Worm (Caenorhabditis elegans) whole organism, L2 larva: ENCODE results near the gene hsp-60.

Experiments used
- C34F6.9 ChIP-seq: fragments of 150-350 bp; optimal IDR thresholded peaks from 2 replicates; lab custom pipeline; 2014; ENCODE audit warnings: missing biosample characterization, missing genetic modification characterization
- F13H6.1 ChIP-seq: sonication (generic microtip); optimal IDR thresholded peaks from 2 replicates; lab custom pipeline; 2016; ENCODE audit warnings: missing genetic modification characterization, missing compliant biosample characterization
- R02D3.7 ChIP-seq: fragments of 150-350 bp; optimal IDR thresholded peaks from 2 replicates; lab custom pipeline; 2014; ENCODE audit warnings: missing biosample characterization, missing genetic modification characterization
- Y55F3AM.14 ChIP-seq: fragments of 200-800 bp; sonication (Bioruptor generic); optimal IDR thresholded peaks from 2 replicates; lab custom pipeline; 2018; ENCODE audit warnings: mild to moderate bottlenecking, missing genetic modification characterization, missing compliant biosample characterization
- ZK546.5 ChIP-seq: sonication (generic microtip); optimal IDR thresholded peaks from 2 replicates; lab custom pipeline; 2017; ENCODE audit warnings: missing biosample characterization, missing genetic modification characterization
- aly-2 ChIP-seq: fragments of 150-350 bp; optimal IDR thresholded peaks from 2 replicates; lab custom pipeline; 2014; ENCODE audit warnings: missing biosample characterization, missing genetic modification characterization
- ama-1 ChIP-seq: fragments of 150-350 bp; optimal IDR thresholded peaks from 2 replicates; lab custom pipeline; 2018; ENCODE audit warnings: inconsistent platforms
- blmp-1 ChIP-seq: sonication (generic microtip); optimal IDR thresholded peaks from 2 replicates; lab custom pipeline; 2017; ENCODE audit warnings: missing genetic modification characterization, mild to moderate bottlenecking, missing compliant biosample characterization, antibody characterized with exemption, moderate library complexity; ENCODE audit not compliant: insufficient read depth
- ceh-16 ChIP-seq: fragments of 150-350 bp; optimal IDR thresholded peaks from 2 replicates; lab custom pipeline; 2014; ENCODE audit warnings: missing biosample characterization, missing genetic modification characterization
- crh-2 ChIP-seq: sonication (generic microtip); optimal IDR thresholded peaks from 2 replicates; lab custom pipeline; 2017; ENCODE audit warnings: missing biosample characterization, missing genetic modification characterization
- dmd-4 ChIP-seq: sonication (generic microtip); optimal IDR thresholded peaks from 2 replicates; lab custom pipeline; 2017; ENCODE audit warnings: missing biosample characterization, missing genetic modification characterization
- elt-1 ChIP-seq: fragments of 150-350 bp; optimal IDR thresholded peaks from 2 replicates; lab custom pipeline; 2014; ENCODE audit warnings: missing biosample characterization, missing genetic modification characterization
- elt-3 ChIP-seq: sonication (generic microtip); optimal IDR thresholded peaks from 2 replicates; lab custom pipeline; 2017; ENCODE audit warnings: missing biosample characterization, missing genetic modification characterization
- fos-1 ChIP-seq: fragments of 150-350 bp; optimal IDR thresholded peaks from 2 replicates; lab custom pipeline; 2014; ENCODE audit warnings: missing biosample characterization, missing genetic modification characterization
- gmeb-1 ChIP-seq: fragments of 150-350 bp; optimal IDR thresholded peaks from 2 replicates; lab custom pipeline; 2014; ENCODE audit warnings: missing biosample characterization, missing genetic modification characterization
- lin-13 ChIP-seq: fragments of 150-350 bp; optimal IDR thresholded peaks from 2 replicates; lab custom pipeline; 2014; ENCODE audit warnings: missing biosample characterization, missing genetic modification reagents, missing genetic modification characterization
- lsy-2 ChIP-seq, 2 experiments: fragments of 150-350 bp in 1 of 2; sonication (generic microtip) in 1 of 2; optimal IDR thresholded peaks; 2 replicates each; lab custom pipeline; 2014 to 2017; ENCODE audit warnings: missing biosample characterization in 2 of 2, missing genetic modification characterization in 2 of 2
- mbf-1 ChIP-seq: sonication (generic microtip); optimal IDR thresholded peaks from 2 replicates; lab custom pipeline; 2017; ENCODE audit warnings: missing biosample characterization, missing genetic modification characterization
- mdl-1 ChIP-seq, 2 experiments: fragments of 150-350 bp in 1 of 2; sonication (generic microtip) in 1 of 2; optimal IDR thresholded peaks; 2 replicates each; lab custom pipeline; 2017; ENCODE audit warnings: missing biosample characterization in 2 of 2, missing genetic modification characterization in 2 of 2
- nhr-10 ChIP-seq: sonication (generic microtip); optimal IDR thresholded peaks from 2 replicates; lab custom pipeline; 2017; ENCODE audit warnings: missing biosample characterization, missing genetic modification characterization
- nhr-11 ChIP-seq: fragments of 150-350 bp; optimal IDR thresholded peaks from 2 replicates; lab custom pipeline; 2014; ENCODE audit warnings: missing biosample characterization, missing genetic modification characterization
- nhr-129 ChIP-seq: fragments of 150-350 bp; optimal IDR thresholded peaks from 2 replicates; lab custom pipeline; 2014; ENCODE audit warnings: missing biosample characterization, missing genetic modification characterization
- nhr-21 ChIP-seq: fragments of 150-350 bp; optimal IDR thresholded peaks from 2 replicates; lab custom pipeline; 2014; ENCODE audit warnings: missing biosample characterization, missing genetic modification characterization
- nhr-237 ChIP-seq: fragments of 150-350 bp; optimal IDR thresholded peaks from 2 replicates; lab custom pipeline; 2014; ENCODE audit warnings: missing biosample characterization, missing genetic modification characterization
- nhr-25 ChIP-seq: fragments of 150-350 bp; sonication (generic microtip); optimal IDR thresholded peaks from 3 replicates; lab custom pipeline; 2014; ENCODE audit warnings: missing biosample characterization, missing genetic modification characterization
- nhr-6 ChIP-seq: fragments of 150-350 bp; optimal IDR thresholded peaks from 2 replicates; lab custom pipeline; 2014; ENCODE audit warnings: missing biosample characterization, missing genetic modification characterization
- nhr-77 ChIP-seq: fragments of 150-350 bp; optimal IDR thresholded peaks from 2 replicates; lab custom pipeline; 2014; ENCODE audit warnings: missing biosample characterization, missing genetic modification characterization
- peb-1 ChIP-seq: fragments of 150-350 bp; optimal IDR thresholded peaks from 2 replicates; lab custom pipeline; 2014; ENCODE audit warnings: missing biosample characterization, missing genetic modification characterization
- skn-1 ChIP-seq: sonication (generic microtip); optimal IDR thresholded peaks from 2 replicates; lab custom pipeline; 2017; ENCODE audit warnings: missing biosample characterization, missing genetic modification characterization
- sma-3 ChIP-seq: sonication (generic microtip); optimal IDR thresholded peaks from 2 replicates; lab custom pipeline; 2016; ENCODE audit warnings: missing genetic modification reagents, missing genetic modification characterization, missing compliant biosample characterization
- sma-9 ChIP-seq, 2 experiments: fragments of 150-350 bp in 1 of 2; sonication (generic microtip) in 1 of 2; optimal IDR thresholded peaks; 2 replicates each; lab custom pipeline; 2014 to 2016; ENCODE audit warnings: missing genetic modification characterization in 2 of 2, mild to moderate bottlenecking in 1 of 2, missing biosample characterization in 1 of 2, missing compliant biosample characterization in 1 of 2, missing genetic modification reagents in 1 of 2, moderate library complexity in 1 of 2
- snpc-4 ChIP-seq: fragments of 150-350 bp; optimal IDR thresholded peaks from 2 replicates; lab custom pipeline; 2014; ENCODE audit warnings: missing biosample characterization, missing genetic modification characterization
- unc-39 ChIP-seq: fragments of 150-350 bp; optimal IDR thresholded peaks from 2 replicates; lab custom pipeline; 2014; ENCODE audit warnings: missing biosample characterization, missing genetic modification characterization
- unc-55 ChIP-seq: fragments of 150-350 bp; sonication (generic microtip); optimal IDR thresholded peaks from 3 replicates; lab custom pipeline; 2014; ENCODE audit warnings: missing biosample characterization, missing genetic modification reagents, missing genetic modification characterization
- zag-1 ChIP-seq: fragments of 150-350 bp; optimal IDR thresholded peaks from 2 replicates; lab custom pipeline; 2014; ENCODE audit warnings: missing biosample characterization, missing genetic modification characterization
- ztf-11 ChIP-seq: sonication (generic microtip); optimal IDR thresholded peaks from 2 replicates; lab custom pipeline; 2017; ENCODE audit warnings: missing biosample characterization, missing genetic modification characterization
- ztf-4 ChIP-seq: fragments of 150-350 bp; optimal IDR thresholded peaks from 2 replicates; lab custom pipeline; 2014; ENCODE audit warnings: missing biosample characterization, missing genetic modification characterization

The hsp-60 gene

ce11 chrIII:1598927-1599326, 20.6 kb upstream of the hsp-60 start:
- TF ChIP-seq unc-39 (tag; lab: Kevin White, UChicago) (no peak), gmeb-1 (tag; lab: Kevin White, UChicago) (no peak)

- TF ChIP-seq sma-3 (GFP tag; lab: Kevin White, UChicago) (no peak), lsy-2 (tag; optimal IDR thresholded peaks at IDR 0.05; lab: Kevin White, UChicago) (peak in 1 of 2 experiments; percentile 3)
These were observed 18.8 kb upstream of the hsp-60 start, which contains the start of gene sms-3 for ce11 chrIII:1600670-1601194. Gene sms-3, minus strand, starts transcription at chrIII:1601144.

DNA sequence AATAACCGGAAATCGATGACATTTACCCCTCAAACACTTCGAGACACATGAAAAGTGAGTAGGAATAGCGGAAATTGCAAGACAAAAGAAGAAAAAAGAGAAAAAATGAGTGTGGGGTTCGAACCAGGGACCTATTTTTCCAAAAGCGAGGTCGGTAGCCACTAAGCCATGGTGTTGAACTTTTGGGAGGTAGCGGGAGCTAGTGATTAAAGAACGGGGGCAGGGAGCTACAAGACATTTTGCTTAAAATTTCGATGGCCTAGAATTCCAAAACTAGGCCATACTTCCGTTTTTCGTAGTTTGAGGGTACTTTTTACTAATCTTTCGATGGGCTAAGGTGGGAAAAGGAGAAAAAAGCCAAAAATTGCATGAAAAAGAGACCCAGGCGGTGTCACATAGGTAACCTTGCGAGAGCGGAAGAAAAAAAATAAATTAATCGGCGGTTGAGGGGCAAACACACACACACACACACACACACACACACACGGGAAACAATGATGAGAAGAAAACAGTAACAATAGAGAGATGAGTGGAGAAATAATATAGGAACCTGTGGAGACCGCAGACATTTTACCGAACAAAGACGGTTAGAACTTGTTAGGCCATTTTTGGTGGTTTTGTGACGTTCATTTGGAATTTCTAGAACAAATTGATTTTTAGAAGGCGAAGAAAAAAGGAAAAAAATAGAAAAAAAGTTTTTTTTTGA, 17.9 kb upstream of the hsp-60 start:
- TF ChIP-seq crh-2 (tag; lab: Kevin White, UChicago) (peak; percentile 22), nhr-129 (tag; lab: Kevin White, UChicago) (peak; percentile 8), R02D3.7 (tag; lab: Kevin White, UChicago) (no peak), unc-55 (GFP tag; lab: Kevin White, UChicago) (no peak), dmd-4 (tag; lab: Kevin White, UChicago) (no peak), lin-13 (peak; percentile 61), C34F6.9 (tag; lab: Kevin White, UChicago) (peak; percentile 2), lsy-2 (tag; optimal IDR thresholded peaks at IDR 0.05; lab: Kevin White, UChicago) (peak in 1 of 2 experiments; percentile 24), F13H6.1 (tag; lab: Kevin White, UChicago) (peak; percentile 20), nhr-77 (no peak), gmeb-1 (tag; lab: Kevin White, UChicago) (no peak), mbf-1 (no peak), ama-1 (lab: Kevin White, UChicago) (no peak), Y55F3AM.14 (GFP tag; lab: Kevin White, UChicago) (peak; percentile 65), ztf-11 (tag; lab: Kevin White, UChicago) (no peak), blmp-1 (tag; lab: Kevin White, UChicago) (no peak), nhr-6 (no peak), nhr-237 (tag; lab: Kevin White, UChicago) (no peak), nhr-25 (tag; lab: Kevin White, UChicago) (peak; percentile 64), nhr-21 (tag; lab: Kevin White, UChicago) (peak; percentile 0), aly-2 (no peak), skn-1 (tag; lab: Kevin White, UChicago) (no peak), fos-1 (no peak), elt-3 (tag; lab: Kevin White, UChicago) (no peak), elt-1 (tag; lab: Kevin White, UChicago) (no peak), ztf-4 (no peak), peb-1 (tag; lab: Kevin White, UChicago) (no peak), sma-9 (GFP tag; optimal IDR thresholded peaks at IDR 0.05; lab: Kevin White, UChicago) (peak; percentile 53), sma-9 (tag; optimal IDR thresholded peaks at IDR 0.05; lab: Kevin White, UChicago) (no peak)

DNA sequence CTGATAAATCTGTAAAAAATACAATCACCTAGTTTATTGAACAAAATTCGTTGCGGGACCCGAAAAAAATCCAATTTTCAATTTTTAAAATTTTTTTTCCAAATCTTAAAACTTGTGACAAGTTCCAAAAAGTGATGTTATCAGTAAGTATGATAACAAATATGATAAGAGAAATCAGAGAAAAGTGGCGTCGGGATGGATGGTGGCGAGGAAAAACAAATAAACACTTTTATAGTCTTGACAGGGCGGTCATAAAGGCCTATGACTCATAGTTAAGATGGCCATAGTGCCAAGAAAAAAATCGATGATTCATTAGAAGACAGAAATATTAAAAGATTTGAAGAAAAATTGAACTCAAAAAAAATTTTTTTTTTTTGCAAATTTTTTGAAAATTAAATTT, 16.9 kb upstream of the hsp-60 start:
- no peak for TF ChIP-seq zag-1 (tag; lab: Kevin White, UChicago)
- TF ChIP-seq sma-3 (GFP tag; lab: Kevin White, UChicago): peak; percentile 25
- TF ChIP-seq fos-1: peak; percentile 93
- peak; percentile 30 for TF ChIP-seq sma-9 (GFP tag; optimal IDR thresholded peaks at IDR 0.05; lab: Kevin White, UChicago)
- no peak for TF ChIP-seq sma-9 (tag; optimal IDR thresholded peaks at IDR 0.05; lab: Kevin White, UChicago)
- peak; percentile 2 for TF ChIP-seq crh-2 (tag; lab: Kevin White, UChicago)

ce11 chrIII:1603776-1604175, 15.8 kb upstream of the hsp-60 start:
- no peak for TF ChIP-seq elt-3 (tag; lab: Kevin White, UChicago)

ce11 chrIII:1604514-1604976, 15.0 kb upstream of the hsp-60 start, which contains the start of gene Y22D7AL.6:
Gene Y22D7AL.6, plus strand, starts transcription at chrIII:1604926.
- TF ChIP-seq F13H6.1 (tag; lab: Kevin White, UChicago) (peak; percentile 19), sma-9 (GFP tag; optimal IDR thresholded peaks at IDR 0.05; lab: Kevin White, UChicago) (peak; percentile 6), sma-9 (tag; optimal IDR thresholded peaks at IDR 0.05; lab: Kevin White, UChicago) (no peak), elt-1 (tag; lab: Kevin White, UChicago) (no peak), sma-3 (GFP tag; lab: Kevin White, UChicago) (no peak), Y55F3AM.14 (GFP tag; lab: Kevin White, UChicago) (peak; percentile 46), lsy-2 (tag; optimal IDR thresholded peaks at IDR 0.05; lab: Kevin White, UChicago) (peak; percentile 24 to 47), ZK546.5 (tag; lab: Kevin White, UChicago) (no peak), unc-55 (GFP tag; lab: Kevin White, UChicago) (peak; percentile 3), nhr-11 (tag; lab: Kevin White, UChicago) (no peak), mbf-1 (no peak), ztf-4 (no peak), peb-1 (tag; lab: Kevin White, UChicago) (no peak), snpc-4 (tag; lab: Kevin White, UChicago) (no peak), skn-1 (tag; lab: Kevin White, UChicago) (no peak), blmp-1 (tag; lab: Kevin White, UChicago) (peak; percentile 21), ztf-11 (tag; lab: Kevin White, UChicago) (no peak), ceh-16 (no peak), nhr-77 (no peak), C34F6.9 (tag; lab: Kevin White, UChicago) (peak; percentile 5), mdl-1 (tag; optimal IDR thresholded peaks at IDR 0.05; lab: Kevin White, UChicago) (no peak), lin-13 (peak; percentile 35), nhr-129 (tag; lab: Kevin White, UChicago) (no peak), fos-1 (no peak), nhr-10 (tag; lab: Kevin White, UChicago) (no peak)
